Worm (Caenorhabditis elegans) whole organism, L2 larva: Measurements from ENCODE around the gene str-97.

Experiments used
- ZK546.5 ChIP-seq: sonication (generic microtip); optimal IDR thresholded peaks from 2 replicates; lab custom pipeline; 2017; ENCODE audit warnings: missing biosample characterization, missing genetic modification characterization
- ceh-16 ChIP-seq: fragments of 150-350 bp; optimal IDR thresholded peaks from 2 replicates; lab custom pipeline; 2014; ENCODE audit warnings: missing biosample characterization, missing genetic modification characterization
- lin-13 ChIP-seq: fragments of 150-350 bp; optimal IDR thresholded peaks from 2 replicates; lab custom pipeline; 2014; ENCODE audit warnings: missing biosample characterization, missing genetic modification reagents, missing genetic modification characterization
- lsy-2 ChIP-seq, 2 experiments: fragments of 150-350 bp in 1 of 2; sonication (generic microtip) in 1 of 2; optimal IDR thresholded peaks; 2 replicates each; lab custom pipeline; 2014 to 2017; ENCODE audit warnings: missing biosample characterization in 2 of 2, missing genetic modification characterization in 2 of 2
- mbf-1 ChIP-seq: sonication (generic microtip); optimal IDR thresholded peaks from 2 replicates; lab custom pipeline; 2017; ENCODE audit warnings: missing biosample characterization, missing genetic modification characterization
- mdl-1 ChIP-seq, 2 experiments: fragments of 150-350 bp in 1 of 2; sonication (generic microtip) in 1 of 2; optimal IDR thresholded peaks; 2 replicates each; lab custom pipeline; 2017; ENCODE audit warnings: missing biosample characterization in 2 of 2, missing genetic modification characterization in 2 of 2
- nhr-11 ChIP-seq: fragments of 150-350 bp; optimal IDR thresholded peaks from 2 replicates; lab custom pipeline; 2014; ENCODE audit warnings: missing biosample characterization, missing genetic modification characterization
- nhr-6 ChIP-seq: fragments of 150-350 bp; optimal IDR thresholded peaks from 2 replicates; lab custom pipeline; 2014; ENCODE audit warnings: missing biosample characterization, missing genetic modification characterization
- snpc-4 ChIP-seq: fragments of 150-350 bp; optimal IDR thresholded peaks from 2 replicates; lab custom pipeline; 2014; ENCODE audit warnings: missing biosample characterization, missing genetic modification characterization
- ztf-4 ChIP-seq: fragments of 150-350 bp; optimal IDR thresholded peaks from 2 replicates; lab custom pipeline; 2014; ENCODE audit warnings: missing biosample characterization, missing genetic modification characterization

- no peak for TF ChIP-seq nhr-11 (tag; lab: Kevin White, UChicago)
- no peak for TF ChIP-seq mdl-1 (tag; optimal IDR thresholded peaks at IDR 0.05; lab: Kevin White, UChicago)
- TF ChIP-seq nhr-6, result no peak
- TF ChIP-seq lsy-2 (tag; optimal IDR thresholded peaks at IDR 0.05; lab: Kevin White, UChicago), result no peak
- no peak for TF ChIP-seq ZK546.5
- no peak for TF ChIP-seq lin-13 (GFP tag; lab: Kevin White, UChicago)
- TF ChIP-seq ceh-16, result no peak
- TF ChIP-seq mbf-1 (tag; lab: Kevin White, UChicago), result no peak
- TF ChIP-seq snpc-4, result no peak
- TF ChIP-seq ztf-4 (tag; lab: Kevin White, UChicago), result no peak
These were observed 22.3 kb downstream of the str-97 start, which contains the start of gene fbxa-144 for ce11 chrV:16132705-16133104.
